Fruit fly (Drosophila melanogaster): ENCODE results near the gene Art6.

Gene Art6

DNA sequence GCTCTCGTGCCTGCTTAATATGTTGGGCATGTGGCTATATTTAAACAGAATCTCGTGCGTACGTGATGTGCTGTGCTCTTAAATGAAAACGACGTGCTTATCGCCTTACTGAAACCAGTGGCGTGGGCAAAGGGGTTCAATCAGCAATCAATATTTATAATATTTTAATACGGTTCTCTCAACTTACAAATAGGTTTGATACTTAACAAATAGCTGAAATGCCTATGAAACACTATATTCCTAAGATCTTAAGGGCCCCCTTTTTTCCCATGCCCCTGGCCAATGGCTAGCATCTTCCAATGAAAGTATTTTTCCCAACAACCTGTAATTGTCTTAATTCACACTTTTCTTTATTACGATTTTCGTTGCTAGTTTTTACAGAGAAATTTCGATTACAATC lies 30.0 kb downstream of the Art6 start (continued):
- TF ChIP-seq CG2202 (tag; optimal IDR thresholded peaks at IDR 0.05) (peak; percentile 72), CG17359 (tag; optimal IDR thresholded peaks at IDR 0.05) (peak; percentile 57), hb (GFP tag; IDR thresholded peaks at IDR 0.05; ENCODE audit: partially characterized antibody) (no peak), grau (tag; optimal IDR thresholded peaks at IDR 0.05) (peak; percentile 75), lola (GFP tag; optimal IDR thresholded peaks at IDR 0.05) (peak in 1 of 3 experiments; percentile 85), CG43689 (GFP tag; IDR thresholded peaks at IDR 0.05) (no peak), kni (GFP tag; optimal IDR thresholded peaks at IDR 0.05) (no peak), klu (GFP tag; IDR thresholded peaks at IDR 0.05) (peak; percentile 63), sc (optimal IDR thresholded peaks at IDR 0.05) (no peak), sc (GFP tag; optimal IDR thresholded peaks at IDR 0.05) (peak; percentile 50), scrt (GFP tag; optimal IDR thresholded peaks at IDR 0.05) (peak; percentile 30), CG10274 (GFP tag; optimal IDR thresholded peaks at IDR 0.05) (peak; percentile 32), CG30020 (tag; optimal IDR thresholded peaks at IDR 0.05) (peak; percentile 4), CG6791 (GFP tag; IDR thresholded peaks at IDR 0.05; ENCODE audit: partially characterized antibody) (no peak), ftz-f1 (GFP tag; optimal IDR thresholded peaks at IDR 0.05) (no peak), dmrt11E (tag; optimal IDR thresholded peaks at IDR 0.05) (peak; percentile 89), Pdp1 (GFP tag; optimal IDR thresholded peaks at IDR 0.05) (peak; percentile 52 to 62), Atf3 (GFP tag; optimal IDR thresholded peaks at IDR 0.05) (peak; percentile 32), CG6254 (GFP tag; optimal IDR thresholded peaks at IDR 0.05) (peak; percentile 71), otp (GFP tag; IDR thresholded peaks at IDR 0.05) (peak; percentile 81; the same call in 2 of the 3 replicates), Sox102F (GFP tag; optimal IDR thresholded peaks at IDR 0.05) (peak; percentile 70), HLH54F (GFP tag; optimal IDR thresholded peaks at IDR 0.05) (peak; percentile 43), fd96Cb (tag; optimal IDR thresholded peaks at IDR 0.05) (peak; percentile 69), bab2 (GFP tag; optimal IDR thresholded peaks at IDR 0.05) (peak; percentile 20), CG14050 (GFP tag; IDR thresholded peaks at IDR 0.05) (peak; percentile 41; the same call in 2 of the 3 replicates), CG13123 (GFP tag; optimal IDR thresholded peaks at IDR 0.05) (no peak), abd-A (tag; optimal IDR thresholded peaks at IDR 0.05) (no peak), sens-2 (GFP tag; IDR thresholded peaks at IDR 0.05) (peak; percentile 73), B-H2 (GFP tag; optimal IDR thresholded peaks at IDR 0.05) (no peak), Bteb2 (GFP tag; optimal IDR thresholded peaks at IDR 0.05) (peak; percentile 22), Optix (GFP tag; IDR thresholded peaks at IDR 0.05) (peak; percentile 72), CG17912 (GFP tag; optimal IDR thresholded peaks at IDR 0.05) (no peak), CG6689 (GFP tag; IDR thresholded peaks at IDR 0.05) (peak; percentile 82), stwl (tag; optimal IDR thresholded peaks at IDR 0.05) (no peak), Gsc (GFP tag; IDR thresholded peaks at IDR 0.05) (no peak), CG15601 (tag; optimal IDR thresholded peaks at IDR 0.05) (peak; percentile 64), Mrtf (GFP tag; IDR thresholded peaks at IDR 0.05) (peak; percentile 66; the same call in 1 of the 3 replicates), CG31388 (GFP tag; optimal IDR thresholded peaks at IDR 0.05) (peak; percentile 1), lab (GFP tag; optimal IDR thresholded peaks at IDR 0.05) (peak; percentile 61), slou (GFP tag; optimal IDR thresholded peaks at IDR 0.05) (peak; percentile 57), CG13296 (GFP tag; optimal IDR thresholded peaks at IDR 0.05) (peak; percentile 13), Six4 (GFP tag; optimal IDR thresholded peaks at IDR 0.05) (peak; percentile 36), CG5180 (GFP tag; optimal IDR thresholded peaks at IDR 0.05) (peak; percentile 23), CG15696 (tag; optimal IDR thresholded peaks at IDR 0.05) (peak; percentile 87), NfI (GFP tag; optimal IDR thresholded peaks at IDR 0.05) (peak; percentile 44), Nf-YC (tag; optimal IDR thresholded peaks at IDR 0.05) (no peak), ind (GFP tag; optimal IDR thresholded peaks at IDR 0.05) (peak; percentile 56), Dad (GFP tag; optimal IDR thresholded peaks at IDR 0.05) (peak; percentile 36), CG18262 (tag; optimal IDR thresholded peaks at IDR 0.05) (peak; percentile 84), al (GFP tag; IDR thresholded peaks at IDR 0.05) (peak; percentile 54; the same call in 1 of the 2 replicates)
